Worm (Caenorhabditis elegans) whole organism, late embryonic: ENCODE data around the gene bre-3.
A peak's percentile ranks its signal among the peaks of the same experiment; 100 is the strongest.

Experiments
- C08G9.2 ChIP-seq: sonication (generic microtip); optimal IDR thresholded peaks from 2 replicates; lab custom pipeline; 2016; ENCODE audit warnings: mild to moderate bottlenecking, missing genetic modification characterization, moderate library complexity, missing compliant biosample characterization
- C38D4.7 ChIP-seq: fragments of 200-800 bp; sonication (Bioruptor generic); optimal IDR thresholded peaks from 2 replicates; lab custom pipeline; 2018; ENCODE audit warnings: mild to moderate bottlenecking, missing genetic modification characterization, moderate library complexity, missing compliant biosample characterization
- K02D7.2 ChIP-seq: sonication (generic microtip); optimal IDR thresholded peaks from 2 replicates; lab custom pipeline; 2017; ENCODE audit warnings: mild to moderate bottlenecking, missing genetic modification characterization, missing compliant biosample characterization
- T23F11.4 ChIP-seq: fragments of 200-800 bp; sonication (Bioruptor generic); optimal IDR thresholded peaks from 2 replicates; lab custom pipeline; 2018; ENCODE audit warnings: mild to moderate bottlenecking, missing genetic modification characterization, missing compliant biosample characterization
- Y22D7AL.16 ChIP-seq: sonication (generic microtip); optimal IDR thresholded peaks from 2 replicates; lab custom pipeline; 2016; ENCODE audit warnings: missing genetic modification characterization, missing compliant biosample characterization
- ama-1 ChIP-seq: fragments of 150-350 bp; optimal IDR thresholded peaks from 2 replicates; lab custom pipeline; 2014
- ceh-18 ChIP-seq: sonication (generic microtip); optimal IDR thresholded peaks from 2 replicates; lab custom pipeline; 2016; ENCODE audit warnings: missing genetic modification characterization, missing compliant biosample characterization
- ceh-2 ChIP-seq: sonication (generic microtip); optimal IDR thresholded peaks from 2 replicates; lab custom pipeline; 2016; ENCODE audit warnings: missing genotype, missing genetic modification characterization, missing compliant biosample characterization
- ceh-31 ChIP-seq: sonication (generic microtip); optimal IDR thresholded peaks from 2 replicates; lab custom pipeline; 2016; ENCODE audit warnings: missing genetic modification characterization, missing compliant biosample characterization
- ceh-34 ChIP-seq: sonication (generic microtip); optimal IDR thresholded peaks from 2 replicates; lab custom pipeline; 2016; ENCODE audit warnings: mild to moderate bottlenecking, missing genetic modification characterization, missing compliant biosample characterization
- ceh-48 ChIP-seq: sonication (generic microtip); optimal IDR thresholded peaks from 2 replicates; lab custom pipeline; 2016; ENCODE audit warnings: missing genetic modification characterization, inconsistent platforms, missing compliant biosample characterization
- ceh-9 ChIP-seq: sonication (generic microtip); optimal IDR thresholded peaks from 2 replicates; lab custom pipeline; 2016; ENCODE audit warnings: mild to moderate bottlenecking, missing genetic modification characterization, inconsistent platforms, missing compliant biosample characterization
- che-1 ChIP-seq: sonication (generic microtip); optimal IDR thresholded peaks from 2 replicates; lab custom pipeline; 2016; ENCODE audit warnings: mild to moderate bottlenecking, missing genetic modification characterization, missing compliant biosample characterization
- dve-1 ChIP-seq: sonication (generic microtip); optimal IDR thresholded peaks from 2 replicates; lab custom pipeline; 2017; ENCODE audit warnings: antibody characterized with exemption, mild to moderate bottlenecking, missing genetic modification characterization, missing compliant biosample characterization
- elt-2 ChIP-seq: sonication (generic microtip); optimal IDR thresholded peaks from 2 replicates; lab custom pipeline; 2016; ENCODE audit warnings: missing genetic modification reagents, missing genetic modification characterization, missing compliant biosample characterization
- ets-4 ChIP-seq: sonication (generic microtip); optimal IDR thresholded peaks from 2 replicates; lab custom pipeline; 2016; ENCODE audit warnings: missing genetic modification characterization, missing compliant biosample characterization
- eyg-1 ChIP-seq: sonication (generic microtip); optimal IDR thresholded peaks from 2 replicates; lab custom pipeline; 2016; ENCODE audit warnings: missing genotype, missing genetic modification characterization, missing compliant biosample characterization
- fax-1 ChIP-seq: sonication (generic microtip); optimal IDR thresholded peaks from 2 replicates; lab custom pipeline; 2016; ENCODE audit warnings: missing genotype, missing genetic modification characterization, missing compliant biosample characterization
- fkh-10 ChIP-seq: fragments of 150-350 bp; optimal IDR thresholded peaks from 2 replicates; lab custom pipeline; 2014; ENCODE audit warnings: missing biosample characterization, missing genetic modification reagents, missing genetic modification characterization
- hlh-13 ChIP-seq: fragments of 200-800 bp; sonication (Bioruptor generic); optimal IDR thresholded peaks from 2 replicates; lab custom pipeline; 2018; ENCODE audit warnings: mild to moderate bottlenecking, missing genetic modification characterization, missing compliant biosample characterization
- hlh-30 ChIP-seq: sonication (generic microtip); optimal IDR thresholded peaks from 2 replicates; lab custom pipeline; 2017; ENCODE audit warnings: antibody characterized with exemption, missing genetic modification characterization, missing compliant biosample characterization; ENCODE audit not compliant: insufficient read depth
- hlh-6 ChIP-seq: sonication (generic microtip); optimal IDR thresholded peaks from 2 replicates; lab custom pipeline; 2016; ENCODE audit warnings: missing genotype, missing genetic modification characterization, missing compliant biosample characterization
- madf-2 ChIP-seq: sonication (generic microtip); optimal IDR thresholded peaks from 2 replicates; lab custom pipeline; 2017; ENCODE audit warnings: missing genetic modification characterization, missing compliant biosample characterization
- nfya-1 ChIP-seq: sonication (generic microtip); optimal IDR thresholded peaks from 2 replicates; lab custom pipeline; 2017; ENCODE audit warnings: missing genetic modification characterization, mild to moderate bottlenecking, missing compliant biosample characterization, antibody characterized with exemption, moderate library complexity
- nhr-11 ChIP-seq: fragments of 150-350 bp; optimal IDR thresholded peaks from 2 replicates; lab custom pipeline; 2014; ENCODE audit warnings: missing biosample characterization, missing genetic modification characterization
- npax-4 ChIP-seq: sonication (generic microtip); optimal IDR thresholded peaks from 2 replicates; lab custom pipeline; 2016; ENCODE audit warnings: missing genetic modification characterization, missing compliant biosample characterization
- pag-3 ChIP-seq: sonication (generic microtip); optimal IDR thresholded peaks from 2 replicates; lab custom pipeline; 2016; ENCODE audit warnings: missing compliant biosample characterization, missing genetic modification characterization, borderline replicate concordance
- pax-1 ChIP-seq: fragments of 150-350 bp; optimal IDR thresholded peaks from 2 replicates; lab custom pipeline; 2014; ENCODE audit warnings: missing biosample characterization, missing genetic modification characterization
- pha-4 ChIP-seq: fragments of 150-350 bp; optimal IDR thresholded peaks from 2 replicates; lab custom pipeline; 2018; ENCODE audit warnings: missing biosample characterization, missing genetic modification reagents, missing genetic modification characterization
- pqm-1 ChIP-seq: sonication (generic microtip); optimal IDR thresholded peaks from 2 replicates; lab custom pipeline; 2016; ENCODE audit warnings: missing genetic modification characterization, missing compliant biosample characterization
- ref-2 ChIP-seq: sonication (generic microtip); optimal IDR thresholded peaks from 2 replicates; lab custom pipeline; 2016; ENCODE audit warnings: missing genetic modification characterization, missing compliant biosample characterization
- sdc-2 ChIP-seq: sonication (generic microtip); optimal IDR thresholded peaks from 2 replicates; lab custom pipeline; 2016; ENCODE audit warnings: missing genotype, missing genetic modification characterization, missing compliant biosample characterization
- syd-9 ChIP-seq: sonication (generic microtip); optimal IDR thresholded peaks from 2 replicates; lab custom pipeline; 2016; ENCODE audit warnings: mild to moderate bottlenecking, missing genetic modification characterization, moderate library complexity, missing compliant biosample characterization
- tbx-2 ChIP-seq: sonication (generic microtip); optimal IDR thresholded peaks from 2 replicates; lab custom pipeline; 2016; ENCODE audit warnings: missing genetic modification characterization, missing compliant biosample characterization
- tbx-7 ChIP-seq: sonication (generic microtip); optimal IDR thresholded peaks from 2 replicates; lab custom pipeline; 2016; ENCODE audit warnings: missing genotype, missing genetic modification characterization, missing compliant biosample characterization
- unc-3 ChIP-seq, 2 experiments: fragments of 200-800 bp in 1 of 2; sonication (Bioruptor generic) in 1 of 2; sonication (generic microtip) in 1 of 2; conservative IDR thresholded peaks in 1 of 2; optimal IDR thresholded peaks in 1 of 2; 2 replicates each; pipeline versions ENCODE4 v1.3.6 to Lab custom; 2016 to 2022; ENCODE audit warnings: missing compliant biosample characterization in 2 of 2, missing genetic modification characterization in 2 of 2, missing genetic modification reagents in 1 of 2
- unc-42 ChIP-seq: sonication (generic microtip); optimal IDR thresholded peaks from 2 replicates; lab custom pipeline; 2016; ENCODE audit warnings: missing genotype, missing genetic modification characterization, missing compliant biosample characterization
- unc-55 ChIP-seq: sonication (generic microtip); optimal IDR thresholded peaks from 2 replicates; lab custom pipeline; 2017; ENCODE audit warnings: missing biosample characterization, missing genetic modification reagents, missing genetic modification characterization
- unc-86 ChIP-seq: sonication (generic microtip); optimal IDR thresholded peaks from 2 replicates; lab custom pipeline; 2016; ENCODE audit warnings: missing genetic modification characterization, missing compliant biosample characterization
- zip-5 ChIP-seq: sonication (generic microtip); optimal IDR thresholded peaks from 2 replicates; lab custom pipeline; 2016; ENCODE audit warnings: missing genetic modification characterization, missing compliant biosample characterization

bre-3 gene

ce11 chrIII:9455980-9456658 lies 29.2 kb downstream of the bre-3 start, which contains the start of the genes rheb-1 and spk-1:
rheb-1 (minus strand) TSS chrIII:9456030.
spk-1 (plus strand) TSS chrIII:9456608.
- TF ChIP-seq eyg-1 (tag; lab: Kevin White, UChicago), result no peak
- TF ChIP-seq ceh-48 (tag; lab: Kevin White, UChicago), result peak; percentile 94
- TF ChIP-seq K02D7.2 (tag; lab: Kevin White, UChicago), result no peak
- peak; percentile 34 for TF ChIP-seq che-1
- no peak for TF ChIP-seq fax-1 (tag; lab: Kevin White, UChicago)
- peak; percentile 83 for TF ChIP-seq hlh-30
- TF ChIP-seq tbx-7 (tag; lab: Kevin White, UChicago), result no peak
- TF ChIP-seq tbx-2 (tag; lab: Kevin White, UChicago), result peak; percentile 58
- peak; percentile 31 for TF ChIP-seq dve-1 (tag; lab: Kevin White, UChicago)
- TF ChIP-seq ceh-2, result no peak
- TF ChIP-seq pqm-1 (tag; lab: Kevin White, UChicago), result peak; percentile 38
- TF ChIP-seq fkh-10 (GFP tag; lab: Kevin White, UChicago), result no peak
- TF ChIP-seq pag-3, result no peak
- no peak for TF ChIP-seq ceh-34 (tag; lab: Kevin White, UChicago)
- TF ChIP-seq ceh-18, result peak; percentile 29
- peak; percentile 5 for TF ChIP-seq unc-42 (tag; lab: Kevin White, UChicago)
- TF ChIP-seq nfya-1 (tag; lab: Kevin White, UChicago), result peak; percentile 77
- TF ChIP-seq nhr-11, result no peak
- TF ChIP-seq ref-2, result no peak
- TF ChIP-seq syd-9 (tag; lab: Kevin White, UChicago), result peak; percentile 26
- no peak for TF ChIP-seq ceh-9 (tag; lab: Kevin White, UChicago)
- TF ChIP-seq madf-2 (tag; lab: Kevin White, UChicago), result peak; percentile 28
- TF ChIP-seq unc-55, result peak; percentile 52
- TF ChIP-seq ets-4, result peak; percentile 22
- TF ChIP-seq Y22D7AL.16 (tag; lab: Kevin White, UChicago), result no peak
- TF ChIP-seq ceh-31, result peak; percentile 45
- TF ChIP-seq elt-2 (tag; lab: Kevin White, UChicago), result peak; percentile 85

ce11 chrIII:9454730-9455129 lies 30.5 kb downstream of the bre-3 start:
- TF ChIP-seq ceh-18, result no peak
- TF ChIP-seq pha-4, result no peak
- TF ChIP-seq dve-1 (tag; lab: Kevin White, UChicago), result no peak
- no peak for TF ChIP-seq C08G9.2 (tag; lab: Kevin White, UChicago)
- TF ChIP-seq fax-1 (tag; lab: Kevin White, UChicago), result no peak
- no peak for TF ChIP-seq pax-1
- no peak for TF ChIP-seq unc-86 (tag; lab: Kevin White, UChicago)
- no peak for TF ChIP-seq sdc-2 (tag; lab: Kevin White, UChicago)
- TF ChIP-seq npax-4 (tag; lab: Kevin White, UChicago), result no peak
- TF ChIP-seq ama-1 (lab: Kevin White, UChicago), result no peak
- TF ChIP-seq hlh-13 (GFP tag; lab: Kevin White, UChicago), result no peak
- TF ChIP-seq T23F11.4 (GFP tag; lab: Kevin White, UChicago), result no peak
- TF ChIP-seq zip-5 (tag; lab: Kevin White, UChicago), result no peak

ce11 chrIII:9453962-9454361 lies 31.3 kb downstream of the bre-3 start, which contains the start of gene F54C8.7:
F54C8.7 (minus strand) TSS chrIII:9454062.
- TF ChIP-seq unc-3 (GFP tag; conservative IDR thresholded peaks at IDR 0.05; lab: Robert Waterston, UW), result no peak
- no peak for TF ChIP-seq unc-3 (tag; optimal IDR thresholded peaks at IDR 0.05; lab: Kevin White, UChicago)
- TF ChIP-seq unc-55, result no peak
- no peak for TF ChIP-seq madf-2 (tag; lab: Kevin White, UChicago)
- TF ChIP-seq npax-4 (tag; lab: Kevin White, UChicago), result no peak
- TF ChIP-seq ceh-2, result no peak
- TF ChIP-seq pha-4, result no peak
- TF ChIP-seq hlh-6 (tag; lab: Kevin White, UChicago), result no peak
- TF ChIP-seq C38D4.7, result no peak
- TF ChIP-seq ama-1 (lab: Kevin White, UChicago), result no peak
- TF ChIP-seq, all 69 proteins: peak for 0
